Fruit fly (Drosophila melanogaster) whole organism, pupa: ENCODE data around the gene mthl10.

Experiments
- CG15710 ChIP-seq: fragments of 200-800 bp; sonication (Bioruptor generic); optimal IDR thresholded peaks from 2 replicates; lab custom pipeline; 2018; ENCODE audit warnings: missing biosample characterization, mild to moderate bottlenecking, missing genetic modification characterization, moderate library complexity
- CG32121 ChIP-seq: fragments of 200-800 bp; sonication (Bioruptor generic); IDR thresholded peaks from 2 replicates; pipeline ENCODE4 v1.3.6; 2022; ENCODE audit warnings: missing biosample characterization, missing genetic modification characterization
- CG34367 ChIP-seq: fragments of 200-800 bp; sonication (Bioruptor generic); optimal IDR thresholded peaks from 2 replicates; lab custom pipeline; 2018; ENCODE audit warnings: missing biosample characterization, mild to moderate bottlenecking, missing genetic modification characterization
- CG4496 ChIP-seq: fragments of 200-800 bp; sonication (Bioruptor generic); IDR thresholded peaks from 3 replicates; pipeline ENCODE4 v1.3.6; 2022; ENCODE audit warnings: missing biosample characterization, missing genetic modification characterization
- D1 ChIP-seq: fragments of 200-800 bp; sonication (Bioruptor generic); optimal IDR thresholded peaks from 2 replicates; lab custom pipeline; 2018; ENCODE audit warnings: missing biosample characterization, mild to moderate bottlenecking, missing genetic modification characterization, moderate library complexity
- EcR ChIP-seq: fragments of 200-800 bp; sonication (Bioruptor generic); optimal IDR thresholded peaks from 3 replicates; lab custom pipeline; 2019; ENCODE audit warnings: missing biosample characterization, missing genetic modification characterization, mild to moderate bottlenecking, moderate library complexity, missing genetic modification reagents
- Ets98B ChIP-seq: fragments of 200-800 bp; sonication (Bioruptor generic); IDR thresholded peaks from 2 replicates; pipeline ENCODE4 v1.3.6; 2022; ENCODE audit warnings: missing biosample characterization, missing genetic modification characterization

- TF ChIP-seq EcR (GFP tag; lab: Kevin White, UChicago), result no peak
- TF ChIP-seq Ets98B, result no peak
- TF ChIP-seq CG32121 (GFP tag; lab: Robert Waterston, UW), result no peak
- TF ChIP-seq CG15710 (tag; lab: Kevin White, UChicago), result no peak
- no peak for TF ChIP-seq D1 (tag; lab: Kevin White, UChicago)
- TF ChIP-seq CG34367 (tag; lab: Kevin White, UChicago), result no peak
- TF ChIP-seq CG4496 (GFP tag; lab: Robert Waterston, UW), result no peak
These were observed 5.7 kb upstream of the mthl10 start for dm6 chr3L:348406-348743.
